Worm (Caenorhabditis elegans) whole organism, mixed stage, embryonic: ENCODE results near the gene srw-17.

Experiments used
- hlh-1 ChIP-seq: fragments of 150-350 bp; optimal IDR thresholded peaks from 2 replicates; lab custom pipeline; 2014; ENCODE audit warnings: missing biosample characterization, missing genetic modification reagents, missing genetic modification characterization
- nhr-28 ChIP-seq: fragments of 150-350 bp; optimal IDR thresholded peaks from 2 replicates; lab custom pipeline; 2014; ENCODE audit warnings: missing biosample characterization, missing genetic modification characterization
- unc-62 ChIP-seq: fragments of 150-350 bp; optimal IDR thresholded peaks from 2 replicates; lab custom pipeline; 2014; ENCODE audit warnings: missing biosample characterization, missing genetic modification reagents, missing genetic modification characterization

- TF ChIP-seq unc-62 (GFP tag; lab: Kevin White, UChicago) (no peak), nhr-28 (tag; lab: Kevin White, UChicago) (no peak), hlh-1 (no peak)
Observed at ce11 chrV:15274757-15275156, 2.1 kb downstream of the srw-17 start, which contains the start of gene srw-16.
